Worm (Caenorhabditis elegans) whole organism, mixed stage, embryonic: ENCODE measurements around the gene fbxb-62.

ENCODE experiments used
- M03D4.4 ChIP-seq: sonication (generic microtip); optimal IDR thresholded peaks from 2 replicates; lab custom pipeline; 2017; ENCODE audit warnings: mild to moderate bottlenecking, missing genetic modification characterization, missing compliant biosample characterization
- bed-3 ChIP-seq: fragments of 200-800 bp; sonication (Bioruptor generic); optimal IDR thresholded peaks from 3 replicates; lab custom pipeline; 2018; ENCODE audit warnings: mild to moderate bottlenecking, missing genetic modification characterization, moderate library complexity, missing compliant biosample characterization
- blmp-1 ChIP-seq: fragments of 150-350 bp; optimal IDR thresholded peaks from 2 replicates; lab custom pipeline; 2014; ENCODE audit warnings: missing biosample characterization, missing genetic modification characterization
- ceh-43 ChIP-seq: fragments of 200-800 bp; sonication (Bioruptor generic); optimal IDR thresholded peaks from 2 replicates; lab custom pipeline; 2018; ENCODE audit warnings: mild to moderate bottlenecking, missing genetic modification characterization, moderate library complexity, missing compliant biosample characterization
- ceh-83 ChIP-seq: fragments of 200-800 bp; sonication (Bioruptor generic); optimal IDR thresholded peaks from 2 replicates; lab custom pipeline; 2018; ENCODE audit warnings: mild to moderate bottlenecking, missing genetic modification characterization, missing compliant biosample characterization
- drap-1 ChIP-seq: fragments of 200-800 bp; sonication (Bioruptor generic); optimal IDR thresholded peaks from 3 replicates; lab custom pipeline; 2018; ENCODE audit warnings: mild to moderate bottlenecking, missing genetic modification characterization, missing compliant biosample characterization
- elt-1 ChIP-seq: sonication (generic microtip); optimal IDR thresholded peaks from 2 replicates; lab custom pipeline; 2017; ENCODE audit warnings: missing genetic modification characterization, mild to moderate bottlenecking, missing compliant biosample characterization, antibody characterized with exemption, moderate library complexity, borderline replicate concordance; ENCODE audit not compliant: insufficient read depth
- elt-3 ChIP-seq: fragments of 150-350 bp; optimal IDR thresholded peaks from 2 replicates; lab custom pipeline; 2014; ENCODE audit warnings: missing biosample characterization, missing genetic modification characterization
- flh-1 ChIP-seq: fragments of 200-800 bp; sonication (Bioruptor generic); optimal IDR thresholded peaks from 2 replicates; lab custom pipeline; 2018; ENCODE audit warnings: mild to moderate bottlenecking, missing genetic modification characterization, moderate library complexity, missing compliant biosample characterization
- lin-13 ChIP-seq: fragments of 150-350 bp; optimal IDR thresholded peaks from 2 replicates; lab custom pipeline; 2014; ENCODE audit warnings: missing biosample characterization, missing genetic modification characterization
- lsy-2 ChIP-seq: fragments of 150-350 bp; optimal IDR thresholded peaks from 2 replicates; lab custom pipeline; 2014; ENCODE audit warnings: missing biosample characterization, missing genetic modification characterization
- mab-5 ChIP-seq: fragments of 150-350 bp; optimal IDR thresholded peaks from 2 replicates; lab custom pipeline; 2014; ENCODE audit warnings: missing biosample characterization, missing genetic modification characterization
- mep-1 ChIP-seq: fragments of 150-350 bp; optimal IDR thresholded peaks from 2 replicates; lab custom pipeline; 2017; ENCODE audit warnings: missing biosample characterization, missing genetic modification reagents, missing genetic modification characterization, inconsistent platforms
- mls-2 ChIP-seq: sonication (generic microtip); optimal IDR thresholded peaks from 2 replicates; lab custom pipeline; 2016; ENCODE audit warnings: mild to moderate bottlenecking, missing genetic modification characterization, moderate library complexity, missing compliant biosample characterization
- nhr-12 ChIP-seq: fragments of 150-350 bp; optimal IDR thresholded peaks from 2 replicates; lab custom pipeline; 2014; ENCODE audit warnings: missing biosample characterization, missing genetic modification characterization
- nhr-2 ChIP-seq: fragments of 150-350 bp; optimal IDR thresholded peaks from 2 replicates; lab custom pipeline; 2014; ENCODE audit warnings: missing biosample characterization, missing genetic modification characterization
- nhr-28 ChIP-seq: fragments of 150-350 bp; optimal IDR thresholded peaks from 2 replicates; lab custom pipeline; 2014; ENCODE audit warnings: missing biosample characterization, missing genetic modification characterization
- pha-4 ChIP-seq: fragments of 150-350 bp; optimal IDR thresholded peaks from 2 replicates; lab custom pipeline; 2018; ENCODE audit warnings: missing biosample characterization, missing genetic modification reagents, missing genetic modification characterization
- sem-2 ChIP-seq: fragments of 200-800 bp; sonication (Bioruptor generic); optimal IDR thresholded peaks from 2 replicates; lab custom pipeline; 2018; ENCODE audit warnings: mild to moderate bottlenecking, missing genetic modification characterization, missing compliant biosample characterization
- sptf-1 ChIP-seq: sonication (generic microtip); optimal IDR thresholded peaks from 2 replicates; lab custom pipeline; 2017; ENCODE audit warnings: mild to moderate bottlenecking, missing genetic modification characterization, moderate library complexity, missing compliant biosample characterization
- unc-120 ChIP-seq: sonication (generic microtip); optimal IDR thresholded peaks from 2 replicates; lab custom pipeline; 2017; ENCODE audit warnings: missing genetic modification characterization, missing compliant biosample characterization; ENCODE audit not compliant: poor library complexity, severe bottlenecking
- unc-39 ChIP-seq: fragments of 150-350 bp; optimal IDR thresholded peaks from 2 replicates; lab custom pipeline; 2014; ENCODE audit warnings: missing biosample characterization, missing genetic modification characterization
- unc-62 ChIP-seq: fragments of 150-350 bp; optimal IDR thresholded peaks from 2 replicates; lab custom pipeline; 2014; ENCODE audit warnings: missing biosample characterization, missing genetic modification reagents, missing genetic modification characterization
- zip-8 ChIP-seq: fragments of 150-350 bp; optimal IDR thresholded peaks from 2 replicates; lab custom pipeline; 2014; ENCODE audit warnings: missing biosample characterization, missing genetic modification characterization
- ztf-11 ChIP-seq: fragments of 150-350 bp; optimal IDR thresholded peaks from 2 replicates; lab custom pipeline; 2014; ENCODE audit warnings: missing biosample characterization, missing genetic modification characterization

fbxb-62 gene

DNA sequence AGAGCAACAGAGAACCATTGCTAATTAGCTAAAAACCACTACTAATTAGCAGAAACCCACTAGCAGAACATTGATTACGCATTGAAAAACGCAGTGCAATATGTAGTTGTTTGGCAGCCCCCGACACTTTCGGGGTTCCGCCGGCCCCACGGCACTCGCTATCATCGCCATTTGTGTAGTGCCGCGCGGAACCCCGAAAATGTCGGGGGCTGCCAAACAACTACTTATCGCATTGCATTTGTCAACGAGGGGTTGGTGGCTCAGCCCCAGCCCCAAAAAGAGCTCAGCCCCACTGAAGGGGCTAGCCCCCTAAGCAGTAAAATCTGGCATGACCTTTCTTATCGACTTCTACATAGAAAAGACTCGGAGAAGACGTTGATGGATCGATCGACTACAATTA is 42.4 kb downstream of the fbxb-62 start:
- TF ChIP-seq zip-8 (tag; lab: Kevin White, UChicago) (no peak), ceh-83 (no peak), lsy-2 (no peak), lin-13 (tag; lab: Kevin White, UChicago) (no peak), drap-1 (GFP tag; lab: Kevin White, UChicago) (no peak), mep-1 (tag; lab: Kevin White, UChicago) (no peak), ceh-43 (GFP tag; lab: Kevin White, UChicago) (no peak), unc-39 (tag; lab: Kevin White, UChicago) (no peak), sem-2 (GFP tag; lab: Kevin White, UChicago) (no peak), nhr-28 (tag; lab: Kevin White, UChicago) (no peak), nhr-12 (no peak), flh-1 (GFP tag; lab: Kevin White, UChicago) (no peak), pha-4 (tag; lab: Kevin White, UChicago) (no peak), elt-1 (tag; lab: Kevin White, UChicago) (no peak), M03D4.4 (tag; lab: Kevin White, UChicago) (no peak), elt-3 (tag; lab: Kevin White, UChicago) (no peak), mab-5 (tag; lab: Kevin White, UChicago) (no peak)

DNA sequence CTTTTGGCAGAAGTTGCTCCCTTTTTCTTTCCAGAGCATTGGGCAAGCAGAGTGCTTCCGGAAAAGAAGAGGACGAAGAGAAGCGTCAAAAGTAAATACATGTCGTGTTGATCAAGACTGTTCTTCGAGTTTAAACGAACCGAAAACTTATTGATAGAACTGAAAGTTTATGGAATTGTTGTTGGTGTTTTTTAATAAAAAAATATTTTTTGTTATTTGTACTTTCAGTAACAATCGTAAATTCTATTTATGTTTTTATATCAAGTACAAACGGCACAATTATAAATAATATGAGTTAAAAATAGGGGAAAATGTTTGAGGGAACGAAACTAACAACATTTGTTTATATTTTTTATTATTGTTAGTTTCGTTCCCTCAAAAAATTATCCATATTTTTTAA is 44.2 kb downstream of the fbxb-62 start, which contains the start of gene F21D9.3:
Gene F21D9.3, minus strand, starts transcription at position 101 of the 400 bp plus-strand sequence.
- TF ChIP-seq unc-39 (tag; lab: Kevin White, UChicago) = no peak
- TF ChIP-seq lin-13 (tag; lab: Kevin White, UChicago) = no peak
- TF ChIP-seq unc-62 (GFP tag; lab: Kevin White, UChicago) = no peak
- no peak for TF ChIP-seq lsy-2
- TF ChIP-seq nhr-2 = no peak
- no peak for TF ChIP-seq drap-1 (GFP tag; lab: Kevin White, UChicago)
- no peak for TF ChIP-seq nhr-28 (tag; lab: Kevin White, UChicago)
- no peak for TF ChIP-seq elt-1 (tag; lab: Kevin White, UChicago)
- TF ChIP-seq mab-5 (tag; lab: Kevin White, UChicago) = no peak
- no peak for TF ChIP-seq nhr-12
- no peak for TF ChIP-seq elt-3 (tag; lab: Kevin White, UChicago)
- no peak for TF ChIP-seq unc-120
- TF ChIP-seq sptf-1 (tag; lab: Kevin White, UChicago) = no peak
- no peak for TF ChIP-seq ceh-83
- no peak for TF ChIP-seq pha-4 (tag; lab: Kevin White, UChicago)
- no peak for TF ChIP-seq sem-2 (GFP tag; lab: Kevin White, UChicago)
- no peak for TF ChIP-seq blmp-1 (tag; lab: Kevin White, UChicago)

DNA sequence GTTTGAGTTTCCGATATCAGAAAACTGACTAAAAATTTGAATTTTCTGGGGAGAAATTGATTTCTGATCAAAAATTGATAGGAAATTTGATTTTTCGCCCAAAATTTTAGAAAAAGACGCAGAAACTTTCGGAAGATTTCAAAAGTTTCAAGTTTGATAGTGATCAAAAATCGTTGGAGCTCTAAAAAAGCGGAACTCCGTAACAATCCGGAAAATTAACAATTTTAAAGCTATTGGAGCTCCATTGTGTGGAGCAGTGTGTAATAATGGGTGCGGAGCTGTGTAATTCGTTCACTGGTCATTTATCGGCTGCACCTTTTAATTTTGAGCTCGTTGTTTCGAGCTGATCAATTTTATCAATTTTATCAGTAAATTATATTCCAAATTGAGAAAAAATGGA is 48.3 kb downstream of the fbxb-62 start, which contains the start of gene F21D9.4:
Gene F21D9.4, plus strand, starts transcription at position 301 of the 400 bp plus-strand sequence.
- TF ChIP-seq ztf-11 (tag; lab: Kevin White, UChicago) (no peak), nhr-12 (no peak), ceh-43 (GFP tag; lab: Kevin White, UChicago) (no peak), bed-3 (GFP tag; lab: Kevin White, UChicago) (no peak), mep-1 (tag; lab: Kevin White, UChicago) (no peak), mab-5 (tag; lab: Kevin White, UChicago) (no peak), mls-2 (tag; lab: Kevin White, UChicago) (no peak), ceh-83 (no peak), nhr-28 (tag; lab: Kevin White, UChicago) (no peak), unc-62 (GFP tag; lab: Kevin White, UChicago) (no peak), sptf-1 (tag; lab: Kevin White, UChicago) (no peak), unc-120 (no peak), drap-1 (GFP tag; lab: Kevin White, UChicago) (no peak)

DNA sequence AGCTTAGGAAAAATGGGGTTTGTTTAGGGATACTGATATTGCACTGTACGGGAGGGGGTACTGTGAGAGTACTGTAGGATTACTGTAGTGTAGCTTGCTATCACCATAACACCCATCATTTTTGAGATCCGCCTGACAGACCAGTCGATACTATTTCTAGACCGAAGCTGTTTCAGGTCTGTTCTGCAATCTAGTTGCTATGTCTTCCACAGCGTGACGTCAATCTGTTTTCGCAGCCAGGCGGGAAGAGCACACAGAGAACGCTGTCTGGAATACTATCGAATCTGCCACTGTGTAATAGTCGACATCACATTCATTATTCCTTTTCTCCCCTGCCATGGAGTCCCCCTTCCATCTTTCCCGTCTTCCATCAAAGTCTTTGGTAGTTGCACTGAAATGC is 50.0 kb downstream of the fbxb-62 start, which contains the start of gene F21D9.11:
Gene F21D9.11, plus strand, starts transcription at position 301 of the 400 bp plus-strand sequence.
- TF ChIP-seq unc-62 (GFP tag; lab: Kevin White, UChicago) (no peak), lsy-2 (no peak)
- TF ChIP-seq, all 35 proteins: peak for 0
